Worm (Caenorhabditis elegans) whole organism, L2 larva: Measurements from ENCODE around the gene F11G11.13.

Experiments used
- ZK546.5 ChIP-seq: sonication (generic microtip); optimal IDR thresholded peaks from 2 replicates; lab custom pipeline; 2017; ENCODE audit warnings: missing biosample characterization, missing genetic modification characterization
- ama-1 ChIP-seq: fragments of 150-350 bp; optimal IDR thresholded peaks from 2 replicates; lab custom pipeline; 2018; ENCODE audit warnings: inconsistent platforms
- ceh-16 ChIP-seq: fragments of 150-350 bp; optimal IDR thresholded peaks from 2 replicates; lab custom pipeline; 2014; ENCODE audit warnings: missing biosample characterization, missing genetic modification characterization
- lin-39 ChIP-seq: fragments of 150-350 bp; optimal IDR thresholded peaks from 2 replicates; lab custom pipeline; 2014; ENCODE audit warnings: missing biosample characterization, missing genetic modification reagents, missing genetic modification characterization
- mbf-1 ChIP-seq: sonication (generic microtip); optimal IDR thresholded peaks from 2 replicates; lab custom pipeline; 2017; ENCODE audit warnings: missing biosample characterization, missing genetic modification characterization
- mdl-1 ChIP-seq, 2 experiments: fragments of 150-350 bp in 1 of 2; sonication (generic microtip) in 1 of 2; optimal IDR thresholded peaks; 2 replicates each; lab custom pipeline; 2017; ENCODE audit warnings: missing biosample characterization in 2 of 2, missing genetic modification characterization in 2 of 2
- nhr-10 ChIP-seq: sonication (generic microtip); optimal IDR thresholded peaks from 2 replicates; lab custom pipeline; 2017; ENCODE audit warnings: missing biosample characterization, missing genetic modification characterization
- nhr-12 ChIP-seq: fragments of 150-350 bp; optimal IDR thresholded peaks from 2 replicates; lab custom pipeline; 2014; ENCODE audit warnings: missing biosample characterization, missing genetic modification characterization
- nhr-25 ChIP-seq: fragments of 150-350 bp; sonication (generic microtip); optimal IDR thresholded peaks from 3 replicates; lab custom pipeline; 2014; ENCODE audit warnings: missing biosample characterization, missing genetic modification characterization
- nhr-77 ChIP-seq: fragments of 150-350 bp; optimal IDR thresholded peaks from 2 replicates; lab custom pipeline; 2014; ENCODE audit warnings: missing biosample characterization, missing genetic modification characterization
- snpc-4 ChIP-seq: fragments of 150-350 bp; optimal IDR thresholded peaks from 2 replicates; lab custom pipeline; 2014; ENCODE audit warnings: missing biosample characterization, missing genetic modification characterization
- unc-39 ChIP-seq: fragments of 150-350 bp; optimal IDR thresholded peaks from 2 replicates; lab custom pipeline; 2014; ENCODE audit warnings: missing biosample characterization, missing genetic modification characterization

ce11 chrII:4888527-4889487, 12.8 kb upstream of the F11G11.13 start, which contains the start of gene pgm-1:
- TF ChIP-seq lin-39 (no peak), ama-1 (lab: Kevin White, UChicago) (peak; percentile 50), ZK546.5 (tag; lab: Kevin White, UChicago) (no peak), mdl-1 (tag; optimal IDR thresholded peaks at IDR 0.05; lab: Kevin White, UChicago) (no peak), nhr-10 (no peak), nhr-25 (tag; lab: Kevin White, UChicago) (no peak), mbf-1 (tag; lab: Kevin White, UChicago) (no peak), unc-39 (tag; lab: Kevin White, UChicago) (no peak), snpc-4 (tag; lab: Kevin White, UChicago) (no peak), nhr-77 (tag; lab: Kevin White, UChicago) (no peak), ceh-16 (no peak), nhr-12 (tag; lab: Kevin White, UChicago) (no peak)
